Fruit fly (Drosophila melanogaster): ENCODE data around the gene Ir100a.

Gene Ir100a

dm6 chr3R:31825571-31826068 lies 24.9 kb downstream of the Ir100a start:
- no peak for TF ChIP-seq CG12071 (GFP tag; optimal IDR thresholded peaks at IDR 0.05)
- no peak for TF ChIP-seq Xbp1 (GFP tag; optimal IDR thresholded peaks at IDR 0.05)
- TF ChIP-seq CG11696 (GFP tag; IDR thresholded peaks at IDR 0.05) = no peak
- TF ChIP-seq CG10321 (GFP tag; IDR thresholded peaks at IDR 0.05) = no peak
- peak; percentile 13 for TF ChIP-seq cg (GFP tag; optimal IDR thresholded peaks at IDR 0.05)
- TF ChIP-seq scrt (GFP tag; optimal IDR thresholded peaks at IDR 0.05) = peak; percentile 22
- no peak for TF ChIP-seq ken (GFP tag; IDR thresholded peaks at IDR 0.05)
- no peak for TF ChIP-seq Nf-YB (GFP tag; optimal IDR thresholded peaks at IDR 0.05)
- TF ChIP-seq Usf (GFP tag; optimal IDR thresholded peaks at IDR 0.05) = no peak
- TF ChIP-seq aop (GFP tag; IDR thresholded peaks at IDR 0.05) = no peak
- 0 out of 2 replicates have a peak, but pooled peaks have one; percentile 58 for TF ChIP-seq CG16779 (GFP tag; IDR thresholded peaks at IDR 0.05)
- TF ChIP-seq CG1647 (GFP tag; optimal IDR thresholded peaks at IDR 0.05) = no peak
- no peak for TF ChIP-seq Nf-YC (tag; optimal IDR thresholded peaks at IDR 0.05)
- no peak for TF ChIP-seq CG17361 (GFP tag; IDR thresholded peaks at IDR 0.05)
- TF ChIP-seq gt (GFP tag; IDR thresholded peaks at IDR 0.05) = no peak
- 0 out of 4 replicates have a peak, but pooled peaks have one; percentile 57 for TF ChIP-seq chinmo (GFP tag; IDR thresholded peaks at IDR 0.05; ENCODE audit: partially characterized antibody)
- TF ChIP-seq CG11247 (GFP tag; IDR thresholded peaks at IDR 0.05) = no peak
- no peak for TF ChIP-seq CkIIα-i1 (GFP tag; IDR thresholded peaks at IDR 0.05)
- TF ChIP-seq CG10654 (GFP tag; optimal IDR thresholded peaks at IDR 0.05) = no peak
- TF ChIP-seq CG10543 (GFP tag; optimal IDR thresholded peaks at IDR 0.05) = peak; percentile 10
- TF ChIP-seq Ets65A (GFP tag) = no peak
- no peak for TF ChIP-seq unc-4 (GFP tag; IDR thresholded peaks at IDR 0.05; ENCODE audit: partially characterized antibody)
- no peak for TF ChIP-seq Kr (GFP tag; optimal IDR thresholded peaks at IDR 0.05)
- TF ChIP-seq Ravus (GFP tag; IDR thresholded peaks at IDR 0.05) = no peak
- no peak for TF ChIP-seq CG2120 (GFP tag; optimal IDR thresholded peaks at IDR 0.05)
- peak; percentile 24; the same call in 1 of the 3 replicates for TF ChIP-seq CG34422 (GFP tag; IDR thresholded peaks at IDR 0.05)
- TF ChIP-seq bowl (GFP tag; IDR thresholded peaks at IDR 0.05) = no peak
- no peak for TF ChIP-seq CG17328 (GFP tag; IDR thresholded peaks at IDR 0.05)
- TF ChIP-seq CG8290 (GFP tag; optimal IDR thresholded peaks at IDR 0.05) = no peak
- TF ChIP-seq CG8290 (tag; optimal IDR thresholded peaks at IDR 0.05) = no peak
- TF ChIP-seq chif (GFP tag; optimal IDR thresholded peaks at IDR 0.05) = no peak
- TF ChIP-seq CG15073 (GFP tag; optimal IDR thresholded peaks at IDR 0.05) = no peak
- no peak for TF ChIP-seq Nf-YA (GFP tag; IDR thresholded peaks at IDR 0.05)
- TF ChIP-seq Meics (GFP tag; optimal IDR thresholded peaks at IDR 0.05) = no peak
- no peak for TF ChIP-seq sna (GFP tag; IDR thresholded peaks at IDR 0.05; ENCODE audit: partially characterized antibody)
- no peak for TF ChIP-seq kay (GFP tag; optimal IDR thresholded peaks at IDR 0.05)
- no peak for TF ChIP-seq CG4424 (GFP tag; optimal IDR thresholded peaks at IDR 0.05)
- TF ChIP-seq CG32772 (GFP tag; IDR thresholded peaks at IDR 0.05) = 0 out of 2 replicates have a peak, but pooled peaks have one; percentile 4
- TF ChIP-seq Abd-B (GFP tag; optimal IDR thresholded peaks at IDR 0.05) = no peak
- peak; percentile 95 for TF ChIP-seq Deaf1 (tag; optimal IDR thresholded peaks at IDR 0.05)
- TF ChIP-seq CG13894 (tag; optimal IDR thresholded peaks at IDR 0.05) = no peak
- no peak for TF ChIP-seq CG10267 (tag; optimal IDR thresholded peaks at IDR 0.05)
- no peak for TF ChIP-seq CG2712 (tag; optimal IDR thresholded peaks at IDR 0.05)
- TF ChIP-seq toy (GFP tag; IDR thresholded peaks at IDR 0.05) = no peak
- no peak for TF ChIP-seq CG42726 (GFP tag; IDR thresholded peaks at IDR 0.05; ENCODE audit: partially characterized antibody)
- no peak for TF ChIP-seq CG4404 (GFP tag; IDR thresholded peaks at IDR 0.05)
- no peak for TF ChIP-seq CG15601 (tag; optimal IDR thresholded peaks at IDR 0.05)
- TF ChIP-seq ewg (GFP tag; optimal IDR thresholded peaks at IDR 0.05) = peak; percentile 74
- no peak for TF ChIP-seq CG10979 (tag; optimal IDR thresholded peaks at IDR 0.05)
- no peak for TF ChIP-seq bsh (GFP tag; optimal IDR thresholded peaks at IDR 0.05)
- peak in 1 of 2 experiments; percentile 18 for TF ChIP-seq Trl (optimal IDR thresholded peaks at IDR 0.05)
- TF ChIP-seq Trl (GFP tag; optimal IDR thresholded peaks at IDR 0.05) = no peak

Data from whole organism, embryonic.